Fruit fly (Drosophila melanogaster) whole organism, embryonic: Measurements from ENCODE around the gene mv.
A peak's percentile ranks its signal among the peaks of the same experiment; 100 is the strongest.

Experiments
- Blimp-1 ChIP-seq: fragments of 200-800 bp; sonication (Bioruptor generic); optimal IDR thresholded peaks from 3 replicates; lab custom pipeline; 2018; ENCODE audit warnings: missing biosample characterization, missing genetic modification characterization, mild to moderate bottlenecking, moderate library complexity, missing genetic modification reagents
- C15 ChIP-seq: fragments of 200-800 bp; sonication (Bioruptor generic); IDR thresholded peaks from 3 replicates; pipeline ENCODE4 v1.3.6; 2022; ENCODE audit warnings: missing biosample characterization, missing genetic modification characterization
- CG10209 ChIP-seq: fragments of 200-800 bp; sonication (Bioruptor generic); optimal IDR thresholded peaks from 3 replicates; lab custom pipeline; 2017; ENCODE audit warnings: missing biosample characterization, mild to moderate bottlenecking, missing genetic modification characterization, missing genetic modification reagents
- CG1024 ChIP-seq: fragments of 200-800 bp; sonication (Bioruptor generic); IDR thresholded peaks from 2 replicates; pipeline ENCODE4 v1.3.6; 2022; ENCODE audit warnings: missing biosample characterization, missing genetic modification characterization
- CG10366 ChIP-seq: fragments of 200-800 bp; sonication (Bioruptor generic); IDR thresholded peaks from 2 replicates; pipeline ENCODE4 v1.3.6; 2022; ENCODE audit warnings: missing biosample characterization, missing genetic modification characterization
- CG11093 ChIP-seq: fragments of 200-800 bp; sonication (Bioruptor generic); IDR thresholded peaks from 3 replicates; pipeline ENCODE4 v1.3.6; 2022; ENCODE audit warnings: missing biosample characterization, missing genetic modification characterization
- CG11504 ChIP-seq: fragments of 200-800 bp; sonication (Bioruptor generic); optimal IDR thresholded peaks from 3 replicates; lab custom pipeline; 2019; ENCODE audit warnings: missing biosample characterization, mild to moderate bottlenecking, missing genetic modification characterization, moderate library complexity
- CG1233 ChIP-seq: fragments of 200-800 bp; sonication (Bioruptor generic); optimal IDR thresholded peaks from 4 replicates; lab custom pipeline; 2018; ENCODE audit warnings: missing biosample characterization, mild to moderate bottlenecking, missing genetic modification characterization
- CG12769 ChIP-seq: fragments of 200-800 bp; sonication (Bioruptor generic); optimal IDR thresholded peaks from 2 replicates; lab custom pipeline; 2019; ENCODE audit warnings: missing biosample characterization, mild to moderate bottlenecking, missing genetic modification characterization, moderate library complexity
- CG13624 ChIP-seq: fragments of 200-800 bp; sonication (Bioruptor generic); optimal IDR thresholded peaks from 2 replicates; lab custom pipeline; 2016; ENCODE audit warnings: missing biosample characterization, missing genetic modification characterization
- CG15011 ChIP-seq: fragments of 200-800 bp; sonication (Bioruptor generic); optimal IDR thresholded peaks from 3 replicates; lab custom pipeline; 2018; ENCODE audit warnings: missing biosample characterization, mild to moderate bottlenecking, missing genetic modification characterization
- CG1529 ChIP-seq: fragments of 200-800 bp; sonication (Bioruptor generic); optimal IDR thresholded peaks from 3 replicates; lab custom pipeline; 2018; ENCODE audit warnings: missing biosample characterization, missing genetic modification characterization
- CG1603 ChIP-seq: fragments of 200-800 bp; sonication (Bioruptor generic); optimal IDR thresholded peaks from 2 replicates; lab custom pipeline; 2019; ENCODE audit warnings: missing biosample characterization, mild to moderate bottlenecking, missing genetic modification characterization, moderate library complexity
- CG16779 ChIP-seq: fragments of 200-800 bp; sonication (Bioruptor generic); IDR thresholded peaks from 2 replicates; pipeline ENCODE4 v1.3.6; 2022; ENCODE audit warnings: missing biosample characterization, missing genetic modification characterization
- CG17361 ChIP-seq: fragments of 200-800 bp; sonication (Bioruptor generic); IDR thresholded peaks from 3 replicates; pipeline ENCODE4 v1.3.6; 2022; ENCODE audit warnings: missing biosample characterization, missing genetic modification characterization
- CG1792 ChIP-seq: fragments of 200-800 bp; sonication (Bioruptor generic); optimal IDR thresholded peaks from 2 replicates; lab custom pipeline; 2016; ENCODE audit warnings: missing biosample characterization, missing genetic modification characterization
- CG18619 ChIP-seq: fragments of 200-800 bp; sonication (Bioruptor generic); optimal IDR thresholded peaks from 3 replicates; lab custom pipeline; 2017; ENCODE audit warnings: missing biosample characterization, mild to moderate bottlenecking, missing genetic modification characterization
- CG31365 ChIP-seq: fragments of 200-800 bp; sonication (Bioruptor generic); optimal IDR thresholded peaks from 2 replicates; lab custom pipeline; 2018; ENCODE audit warnings: missing biosample characterization, mild to moderate bottlenecking, missing genetic modification characterization
- CG34224 ChIP-seq: fragments of 200-800 bp; sonication (Bioruptor generic); IDR thresholded peaks from 3 replicates; pipeline ENCODE4 v1.3.6; 2022; ENCODE audit warnings: missing biosample characterization, missing genetic modification characterization; ENCODE audit not compliant: partially characterized antibody
- CG4282 ChIP-seq: fragments of 200-800 bp; sonication (Bioruptor generic); optimal IDR thresholded peaks from 2 replicates; lab custom pipeline; 2016; ENCODE audit warnings: missing biosample characterization, missing genetic modification characterization
- CG6689 ChIP-seq: fragments of 200-800 bp; sonication (Bioruptor generic); IDR thresholded peaks from 2 replicates; pipeline ENCODE4 v1.3.6; 2022; ENCODE audit warnings: missing biosample characterization, missing genetic modification characterization
- CG9817 ChIP-seq: fragments of 200-800 bp; sonication (Bioruptor generic); optimal IDR thresholded peaks from 2 replicates; lab custom pipeline; 2018; ENCODE audit warnings: missing biosample characterization, mild to moderate bottlenecking, missing genetic modification characterization, moderate library complexity
- CkIIα-i1 ChIP-seq: fragments of 200-800 bp; sonication (Bioruptor generic); IDR thresholded peaks from 2 replicates; pipeline ENCODE4 v1.3.6; 2022; ENCODE audit warnings: missing biosample characterization, missing genetic modification characterization
- CrebB ChIP-seq: fragments of 200-800 bp; sonication (Bioruptor generic); optimal IDR thresholded peaks from 3 replicates; lab custom pipeline; 2018; ENCODE audit warnings: missing biosample characterization, mild to moderate bottlenecking, missing genetic modification characterization
- Dbx ChIP-seq: fragments of 200-800 bp; sonication (Bioruptor generic); IDR thresholded peaks from 3 replicates; pipeline ENCODE4 v1.3.6; 2022; ENCODE audit warnings: missing biosample characterization, missing genetic modification characterization
- Dek ChIP-seq: fragments of 200-800 bp; sonication (Bioruptor generic); optimal IDR thresholded peaks from 3 replicates; lab custom pipeline; 2019; ENCODE audit warnings: missing biosample characterization, mild to moderate bottlenecking, missing genetic modification characterization, moderate library complexity
- E2f1 ChIP-seq: fragments of 200-800 bp; sonication (Bioruptor generic); IDR thresholded peaks from 2 replicates; pipeline ENCODE4 v1.3.6; 2022; ENCODE audit warnings: missing biosample characterization, missing genetic modification characterization
- E2f2 ChIP-seq: fragments of 200-800 bp; sonication (Bioruptor generic); IDR thresholded peaks from 2 replicates; pipeline ENCODE4 v1.3.6; 2022; ENCODE audit warnings: missing biosample characterization, missing genetic modification characterization
- Ets97D ChIP-seq: fragments of 200-800 bp; sonication (Bioruptor generic); optimal IDR thresholded peaks from 3 replicates; lab custom pipeline; 2016; ENCODE audit warnings: missing biosample characterization, missing genetic modification characterization
- H2.0 ChIP-seq: fragments of 200-800 bp; sonication (Bioruptor generic); IDR thresholded peaks from 2 replicates; pipeline ENCODE4 v1.3.6; 2022; ENCODE audit warnings: missing biosample characterization, missing genetic modification characterization
- Nf-YA ChIP-seq: fragments of 200-800 bp; sonication (Bioruptor generic); IDR thresholded peaks from 2 replicates; pipeline ENCODE4 v1.3.6; 2022; ENCODE audit warnings: missing biosample characterization, missing genetic modification characterization
- Sin3A ChIP-seq: fragments of >200 bp; optimal IDR thresholded peaks from 2 replicates; lab custom pipeline; 2018
- Tbp ChIP-seq: fragments of >200 bp; optimal IDR thresholded peaks from 2 replicates; lab custom pipeline; 2018; ENCODE audit warnings: missing biosample characterization, missing genetic modification characterization
- Xrp1 ChIP-seq: fragments of 200-800 bp; sonication (Bioruptor generic); IDR thresholded peaks from 2 replicates; pipeline ENCODE4 v1.3.6; 2022; ENCODE audit warnings: missing biosample characterization, missing genetic modification characterization
- amos ChIP-seq: fragments of 200-800 bp; sonication (Bioruptor generic); IDR thresholded peaks from 2 replicates; pipeline ENCODE4 v1.3.6; 2022; ENCODE audit warnings: missing biosample characterization, missing genetic modification characterization; ENCODE audit not compliant: partially characterized antibody
- ap ChIP-seq: fragments of 200-800 bp; sonication (Bioruptor generic); IDR thresholded peaks from 2 replicates; pipeline ENCODE4 v1.3.6; 2022; ENCODE audit warnings: missing biosample characterization, missing genetic modification characterization
- ara ChIP-seq: fragments of 200-800 bp; sonication (Bioruptor generic); IDR thresholded peaks from 2 replicates; pipeline ENCODE4 v1.3.6; 2022; ENCODE audit warnings: missing biosample characterization, missing genetic modification characterization
- crp ChIP-seq, 2 experiments: fragments of 200-800 bp; sonication (Bioruptor generic); optimal IDR thresholded peaks; 2 replicates in 1 of 2; 3 replicates in 1 of 2; lab custom pipeline; 2017; ENCODE audit warnings: missing biosample characterization in 2 of 2, missing genetic modification characterization in 2 of 2, mild to moderate bottlenecking in 1 of 2, moderate library complexity in 1 of 2
- gfzf ChIP-seq: fragments of 200-800 bp; sonication (Bioruptor generic); optimal IDR thresholded peaks from 2 replicates; lab custom pipeline; 2016; ENCODE audit warnings: missing biosample characterization, mild to moderate bottlenecking, missing genetic modification characterization, moderate library complexity
- gro ChIP-seq: fragments of 200-800 bp; sonication (Bioruptor generic); optimal IDR thresholded peaks from 2 replicates; lab custom pipeline; 2016; ENCODE audit warnings: missing biosample characterization, missing genetic modification characterization
- hkb ChIP-seq, 2 experiments: fragments of 200-800 bp in 1 of 2; fragments of >200 bp in 1 of 2; sonication (Bioruptor generic) in 1 of 2; IDR thresholded peaks in 1 of 2; optimal IDR thresholded peaks in 1 of 2; 2 replicates each; pipeline versions ENCODE4 v1.3.6 to Lab custom; 2017 to 2022; ENCODE audit warnings: missing biosample characterization in 1 of 2, missing genetic modification characterization in 1 of 2
- nau ChIP-seq: fragments of 200-800 bp; sonication (Bioruptor generic); optimal IDR thresholded peaks from 3 replicates; lab custom pipeline; 2017; ENCODE audit warnings: missing biosample characterization, mild to moderate bottlenecking, missing genetic modification characterization, missing genetic modification reagents
- ranshi ChIP-seq: fragments of 200-800 bp; sonication (Bioruptor generic); IDR thresholded peaks from 2 replicates; pipeline ENCODE4 v1.3.6; 2022; ENCODE audit warnings: missing biosample characterization, missing genetic modification characterization
- scrt ChIP-seq: fragments of 200-800 bp; sonication (Bioruptor generic); optimal IDR thresholded peaks from 2 replicates; lab custom pipeline; 2018; ENCODE audit warnings: missing biosample characterization, mild to moderate bottlenecking, missing genetic modification characterization, moderate library complexity
- sens-2 ChIP-seq: fragments of 200-800 bp; sonication (Bioruptor generic); IDR thresholded peaks from 2 replicates; pipeline ENCODE4 v1.3.6; 2022; ENCODE audit warnings: missing biosample characterization, missing genetic modification characterization
- tna ChIP-seq: fragments of 200-800 bp; sonication (Bioruptor generic); IDR thresholded peaks from 2 replicates; pipeline ENCODE4 v1.3.6; 2022; ENCODE audit warnings: missing biosample characterization, missing genetic modification characterization; ENCODE audit not compliant: partially characterized antibody
- unpg ChIP-seq: fragments of 200-800 bp; sonication (Bioruptor generic); optimal IDR thresholded peaks from 3 replicates; lab custom pipeline; 2018; ENCODE audit warnings: missing biosample characterization, mild to moderate bottlenecking, missing genetic modification characterization, moderate library complexity
- vvl ChIP-seq: fragments of 200-800 bp; sonication (Bioruptor generic); IDR thresholded peaks from 2 replicates; pipeline ENCODE4 v1.3.6; 2022; ENCODE audit warnings: missing biosample characterization, missing genetic modification characterization

The mv gene

DNA sequence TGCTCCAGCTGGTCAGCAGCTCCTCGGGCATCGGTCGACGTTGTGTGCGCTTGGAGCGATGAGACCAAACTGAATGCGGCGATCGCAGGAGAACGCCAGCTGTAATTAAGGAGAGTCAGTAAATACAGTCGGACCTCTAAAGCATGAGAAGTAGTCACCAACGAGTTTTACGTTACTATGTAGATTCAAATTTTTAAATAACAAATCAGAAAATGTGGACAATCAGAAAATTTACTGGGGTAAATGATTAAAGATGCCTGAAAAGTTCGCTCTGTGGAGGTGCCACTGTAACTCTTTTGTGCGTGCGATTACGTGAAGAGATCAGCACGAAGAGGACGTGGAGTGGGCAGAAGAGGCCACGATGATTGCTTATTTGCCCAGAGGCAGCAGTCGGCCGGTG is 1.0 kb downstream of the mv start, which contains the start of gene SCOT (continued):
- peak; percentile 52 for TF ChIP-seq CG9817
- TF ChIP-seq Sin3A (lab: Kevin White, UChicago), result no peak
- peak; percentile 87 for TF ChIP-seq H2.0
- TF ChIP-seq CG10366 (GFP tag; lab: Robert Waterston, UW), result peak; percentile 80
- TF ChIP-seq, all 482 proteins: peak for 221

DNA sequence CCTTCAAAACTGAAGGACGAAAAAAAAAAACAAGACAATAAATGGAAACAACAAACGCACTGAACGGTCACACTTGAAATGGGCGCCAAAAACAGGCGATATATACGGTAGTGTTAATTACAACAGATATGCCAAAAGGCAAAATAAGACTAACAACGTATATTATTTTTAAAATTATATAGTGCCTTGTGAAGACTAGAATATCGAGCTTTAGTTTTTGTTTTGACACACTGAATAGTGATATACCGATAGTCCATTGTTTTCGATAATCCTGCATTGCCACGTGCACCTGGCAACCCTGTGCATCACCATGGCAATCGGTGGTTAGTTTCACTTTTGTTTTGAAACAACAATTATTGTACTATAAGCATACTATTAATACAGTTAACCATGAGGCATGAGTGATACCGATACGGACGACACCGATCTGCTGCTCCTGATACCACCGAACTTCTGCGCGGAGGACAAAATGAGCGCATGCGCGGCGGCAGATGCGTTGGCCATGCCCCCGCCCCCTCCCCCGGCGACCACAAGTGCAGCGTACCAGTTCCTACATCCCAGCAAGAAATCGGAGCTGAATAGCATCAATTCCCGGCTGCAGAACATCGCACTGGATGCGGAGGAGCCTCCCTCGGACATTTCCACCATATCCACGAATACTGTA is 16.4 kb downstream of the mv start, which contains the start of the genes mu2 and Cnb:
Gene mu2 (minus strand): TSS at position 13 of the 664 bp plus-strand sequence.
Gene Cnb (plus strand): TSS at position 103 of the 664 bp plus-strand sequence.
- peak; percentile 60 for TF ChIP-seq gfzf (GFP tag; lab: Kevin White, UChicago)
- TF ChIP-seq Nf-YA (GFP tag; lab: Robert Waterston, UW), result no peak
- no peak for TF ChIP-seq CG10209 (GFP tag; lab: Kevin White, UChicago)
- TF ChIP-seq CG4282, result no peak
- 0 out of 2 replicates have a peak, but pooled peaks have one; percentile 5 for TF ChIP-seq CG6689 (GFP tag; lab: Robert Waterston, UW)
- TF ChIP-seq Dbx, result peak; percentile 26; the same call in 1 of the 3 replicates
- TF ChIP-seq CG17361 (GFP tag; lab: Robert Waterston, UW), result no peak
- TF ChIP-seq E2f2, result peak; percentile 87
- no peak for TF ChIP-seq unpg (GFP tag; lab: Kevin White, UChicago)
- TF ChIP-seq CrebB (tag; lab: Kevin White, UChicago), result no peak
- TF ChIP-seq CG1529 (GFP tag; lab: Kevin White, UChicago), result no peak
- TF ChIP-seq CG1024, result no peak
- TF ChIP-seq scrt (GFP tag; lab: Kevin White, UChicago), result no peak
- no peak for TF ChIP-seq CG16779 (GFP tag; lab: Robert Waterston, UW)
- peak; percentile 25 for TF ChIP-seq hkb (optimal IDR thresholded peaks at IDR 0.05; lab: Kevin White, UChicago)
- no peak for TF ChIP-seq hkb (GFP tag; IDR thresholded peaks at IDR 0.05; lab: Robert Waterston, UW)
- no peak for TF ChIP-seq ara (GFP tag; lab: Robert Waterston, UW)
- peak; percentile 27; the same call in 1 of the 2 replicates for TF ChIP-seq E2f1 (GFP tag; lab: Robert Waterston, UW)
- TF ChIP-seq tna (GFP tag; lab: Robert Waterston, UW), result peak; percentile 21; the same call in 1 of the 2 replicates
- no peak for TF ChIP-seq CkIIα-i1
- TF ChIP-seq CG1792 (GFP tag; lab: Kevin White, UChicago), result no peak
- peak; percentile 51 for TF ChIP-seq Ets97D (GFP tag; lab: Kevin White, UChicago)
- TF ChIP-seq Xrp1 (GFP tag; lab: Robert Waterston, UW), result no peak
- no peak for TF ChIP-seq CG15011 (GFP tag; lab: Kevin White, UChicago)
- no peak for TF ChIP-seq CG12769 (tag; lab: Kevin White, UChicago)
- peak; percentile 91 for TF ChIP-seq Blimp-1 (GFP tag; lab: Kevin White, UChicago)
- TF ChIP-seq CG34224 (GFP tag; lab: Robert Waterston, UW), result peak; percentile 89
- TF ChIP-seq crp (GFP tag; optimal IDR thresholded peaks at IDR 0.05; lab: Kevin White, UChicago), result peak in 1 of 2 experiments; percentile 32
- TF ChIP-seq CG11093 (GFP tag; lab: Robert Waterston, UW), result no peak
- no peak for TF ChIP-seq CG18619 (GFP tag; lab: Kevin White, UChicago)
- no peak for TF ChIP-seq Tbp (GFP tag; lab: Kevin White, UChicago)
- no peak for TF ChIP-seq ranshi (GFP tag; lab: Robert Waterston, UW)
- no peak for TF ChIP-seq CG1603 (tag; lab: Kevin White, UChicago)
- TF ChIP-seq CG1233 (GFP tag; lab: Kevin White, UChicago), result no peak
- TF ChIP-seq CG31365, result no peak
- TF ChIP-seq C15, result no peak
- TF ChIP-seq CG13624 (GFP tag; lab: Kevin White, UChicago), result no peak
- TF ChIP-seq Dek (tag; lab: Kevin White, UChicago), result no peak
- TF ChIP-seq amos (GFP tag; lab: Robert Waterston, UW), result peak; percentile 76
- TF ChIP-seq CG9817, result peak; percentile 2
- TF ChIP-seq nau (GFP tag; lab: Kevin White, UChicago), result no peak
- TF ChIP-seq sens-2 (GFP tag; lab: Robert Waterston, UW), result no peak
- TF ChIP-seq ap, result no peak
- TF ChIP-seq vvl (GFP tag; lab: Robert Waterston, UW), result 0 out of 2 replicates have a peak, but pooled peaks have one; percentile 11
- no peak for TF ChIP-seq CG11504 (tag; lab: Kevin White, UChicago)
- no peak for TF ChIP-seq gro (GFP tag; lab: Kevin White, UChicago)
